Worm (Caenorhabditis elegans) whole organism, young adult: ENCODE results near the gene Y44A6B.3.

Source experiments
- Y79H2A.3 ChIP-seq: fragments of 200-800 bp; sonication (Bioruptor generic); conservative IDR thresholded peaks from 2 replicates; pipeline ENCODE4 v1.3.6; 2022; ENCODE audit warnings: missing genetic modification reagents, missing genetic modification characterization, missing compliant biosample characterization
- rpc-1 ChIP-seq, 2 experiments: fragments of 150-350 bp in 1 of 2; sonication (generic microtip) in 1 of 2; optimal IDR thresholded peaks; 2 replicates each; lab custom pipeline; 2014 to 2018; ENCODE audit warnings: missing biosample characterization in 1 of 2, missing genetic modification characterization in 1 of 2, missing genetic modification reagents in 1 of 2, missing genotype in 1 of 2

DNA sequence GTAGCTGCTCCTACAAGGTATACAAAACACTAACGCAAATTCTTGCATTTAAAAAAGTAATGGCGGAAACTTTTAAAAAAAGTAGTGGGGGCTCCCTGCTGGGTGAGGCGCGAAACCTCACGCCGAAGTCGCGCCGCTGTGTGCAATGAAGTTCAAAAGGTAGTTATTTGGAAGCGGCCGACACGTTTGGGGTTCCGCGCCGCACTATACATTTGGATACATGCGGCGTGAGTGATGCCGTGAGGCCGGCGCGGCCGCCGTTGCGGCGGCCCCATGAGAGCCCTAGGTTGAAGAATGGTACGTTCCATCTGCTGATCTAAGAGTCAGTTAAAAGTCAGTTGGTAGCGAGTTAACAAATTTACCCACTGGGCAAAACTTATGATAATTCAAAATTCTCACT is 43.6 kb upstream of the Y44A6B.3 start:
- no peak for TF ChIP-seq Y79H2A.3 (GFP tag; lab: Robert Waterston, UW)
- no peak for TF ChIP-seq rpc-1 (optimal IDR thresholded peaks at IDR 0.05; lab: Kevin White, UChicago)
- no peak for TF ChIP-seq rpc-1 (tag; optimal IDR thresholded peaks at IDR 0.05; lab: Kevin White, UChicago)
